Fruit fly (Drosophila melanogaster) whole organism, embryonic: ENCODE data around the gene CG16790.

Experiments
- CG10274 ChIP-seq: fragments of 200-800 bp; sonication (Bioruptor generic); optimal IDR thresholded peaks from 3 replicates; lab custom pipeline; 2017; ENCODE audit warnings: missing biosample characterization, mild to moderate bottlenecking, missing genetic modification characterization
- CG10959 ChIP-seq: fragments of 200-800 bp; sonication (Bioruptor generic); IDR thresholded peaks from 2 replicates; pipeline ENCODE4 v1.3.6; 2022; ENCODE audit warnings: missing biosample characterization, missing genetic modification characterization
- CG10979 ChIP-seq: fragments of 200-800 bp; sonication (Bioruptor generic); optimal IDR thresholded peaks from 2 replicates; lab custom pipeline; 2018; ENCODE audit warnings: missing biosample characterization, mild to moderate bottlenecking, missing genetic modification characterization, moderate library complexity
- CG15601 ChIP-seq: fragments of 200-800 bp; sonication (Bioruptor generic); optimal IDR thresholded peaks from 3 replicates; lab custom pipeline; 2019; ENCODE audit warnings: missing biosample characterization, mild to moderate bottlenecking, missing genetic modification characterization, moderate library complexity
- CG16863 ChIP-seq: fragments of 200-800 bp; sonication (Bioruptor generic); optimal IDR thresholded peaks from 3 replicates; lab custom pipeline; 2016; ENCODE audit warnings: missing biosample characterization, missing genetic modification characterization
- CG1792 ChIP-seq: fragments of 200-800 bp; sonication (Bioruptor generic); optimal IDR thresholded peaks from 2 replicates; lab custom pipeline; 2016; ENCODE audit warnings: missing biosample characterization, missing genetic modification characterization
- CG1832 ChIP-seq: fragments of 200-800 bp; sonication (Bioruptor generic); optimal IDR thresholded peaks from 2 replicates; lab custom pipeline; 2017; ENCODE audit warnings: missing biosample characterization, mild to moderate bottlenecking, missing genetic modification characterization, inconsistent platforms
- CG18476 ChIP-seq: fragments of 200-800 bp; sonication (Bioruptor generic); optimal IDR thresholded peaks from 2 replicates; lab custom pipeline; 2016; ENCODE audit warnings: missing biosample characterization, mild to moderate bottlenecking, missing genetic modification characterization
- CG2120 ChIP-seq: fragments of 200-800 bp; sonication (Bioruptor generic); optimal IDR thresholded peaks from 3 replicates; lab custom pipeline; 2016; ENCODE audit warnings: missing biosample characterization, missing genetic modification characterization
- CG2202 ChIP-seq: fragments of 200-800 bp; sonication (Bioruptor generic); optimal IDR thresholded peaks from 2 replicates; lab custom pipeline; 2018; ENCODE audit warnings: missing biosample characterization, mild to moderate bottlenecking, missing genetic modification characterization
- CG3065 ChIP-seq: fragments of 200-800 bp; sonication (Bioruptor generic); optimal IDR thresholded peaks from 2 replicates; lab custom pipeline; 2016; ENCODE audit warnings: missing biosample characterization, missing genetic modification characterization
- CG31441 ChIP-seq: fragments of 200-800 bp; sonication (Bioruptor generic); IDR thresholded peaks from 2 replicates; pipeline ENCODE4 v1.3.6; 2022; ENCODE audit warnings: missing biosample characterization, missing genetic modification characterization
- CG33213 ChIP-seq: fragments of 200-800 bp; sonication (Bioruptor generic); optimal IDR thresholded peaks from 3 replicates; lab custom pipeline; 2016; ENCODE audit warnings: missing biosample characterization, missing genetic modification characterization
- CG3847 ChIP-seq: fragments of 200-800 bp; sonication (Bioruptor generic); IDR thresholded peaks from 2 replicates; pipeline ENCODE4 v1.3.6; 2022; ENCODE audit warnings: missing biosample characterization, missing genetic modification characterization
- CG6689 ChIP-seq: fragments of 200-800 bp; sonication (Bioruptor generic); IDR thresholded peaks from 2 replicates; pipeline ENCODE4 v1.3.6; 2022; ENCODE audit warnings: missing biosample characterization, missing genetic modification characterization
- CG6791 ChIP-seq: fragments of 200-800 bp; sonication (Bioruptor generic); IDR thresholded peaks from 3 replicates; pipeline ENCODE4 v1.3.6; 2022; ENCODE audit warnings: missing biosample characterization, missing genetic modification characterization; ENCODE audit not compliant: partially characterized antibody
- CG6813 ChIP-seq: fragments of 200-800 bp; sonication (Bioruptor generic); optimal IDR thresholded peaks from 2 replicates; lab custom pipeline; 2017; ENCODE audit warnings: missing biosample characterization, missing genetic modification characterization, mild to moderate bottlenecking, moderate library complexity, missing genetic modification reagents
- CG7271 ChIP-seq: fragments of 200-800 bp; sonication (Bioruptor generic); optimal IDR thresholded peaks from 2 replicates; lab custom pipeline; 2018; ENCODE audit warnings: missing biosample characterization, mild to moderate bottlenecking, missing genetic modification characterization, moderate library complexity
- CG7357 ChIP-seq: fragments of 200-800 bp; sonication (Bioruptor generic); IDR thresholded peaks from 3 replicates; pipeline ENCODE4 v1.3.6; 2022; ENCODE audit warnings: missing biosample characterization, missing genetic modification characterization
- CG8765 ChIP-seq: fragments of 200-800 bp; sonication (Bioruptor generic); IDR thresholded peaks from 2 replicates; pipeline ENCODE4 v1.3.6; 2022; ENCODE audit warnings: missing biosample characterization, missing genetic modification characterization
- Chrac-16 ChIP-seq: fragments of 200-800 bp; sonication (Bioruptor generic); optimal IDR thresholded peaks from 3 replicates; lab custom pipeline; 2016; ENCODE audit warnings: missing biosample characterization, missing genetic modification characterization
- Doc3 ChIP-seq: fragments of 200-800 bp; sonication (Bioruptor generic); IDR thresholded peaks from 3 replicates; pipeline ENCODE4 v1.3.6; 2022; ENCODE audit warnings: missing biosample characterization, missing genetic modification characterization; ENCODE audit not compliant: partially characterized antibody
- H2.0 ChIP-seq: fragments of 200-800 bp; sonication (Bioruptor generic); IDR thresholded peaks from 2 replicates; pipeline ENCODE4 v1.3.6; 2022; ENCODE audit warnings: missing biosample characterization, missing genetic modification characterization
- Hmr ChIP-seq: fragments of 200-800 bp; sonication (Bioruptor generic); optimal IDR thresholded peaks from 3 replicates; lab custom pipeline; 2017; ENCODE audit warnings: mild to moderate bottlenecking, missing biosample characterization, missing genetic modification reagents, missing genetic modification characterization
- Kr ChIP-seq: fragments of 200-800 bp; sonication (Bioruptor generic); optimal IDR thresholded peaks from 2 replicates; lab custom pipeline; 2017; ENCODE audit warnings: missing biosample characterization, mild to moderate bottlenecking, missing genetic modification characterization
- Lpt ChIP-seq: fragments of >200 bp; optimal IDR thresholded peaks from 2 replicates; lab custom pipeline; 2018; ENCODE audit warnings: missing biosample characterization, missing genetic modification characterization
- MBD-R2 ChIP-seq: fragments of 200-800 bp; sonication (Bioruptor generic); IDR thresholded peaks from 2 replicates; pipeline ENCODE4 v1.3.6; 2022; ENCODE audit warnings: missing biosample characterization, missing genetic modification characterization
- NC2β ChIP-seq: fragments of 200-800 bp; sonication (Bioruptor generic); optimal IDR thresholded peaks from 2 replicates; lab custom pipeline; 2016; ENCODE audit warnings: missing biosample characterization, missing genetic modification characterization
- Nf-YB ChIP-seq: fragments of 200-800 bp; sonication (Bioruptor generic); optimal IDR thresholded peaks from 3 replicates; lab custom pipeline; 2019; ENCODE audit warnings: missing biosample characterization, mild to moderate bottlenecking, missing genetic modification characterization, moderate library complexity
- Oaz ChIP-seq: fragments of 200-800 bp; sonication (Bioruptor generic); IDR thresholded peaks from 2 replicates; pipeline ENCODE4 v1.3.6; 2022; ENCODE audit warnings: missing biosample characterization, missing genetic modification characterization
- Side ChIP-seq: fragments of 200-800 bp; sonication (Bioruptor generic); optimal IDR thresholded peaks from 2 replicates; lab custom pipeline; 2016; ENCODE audit warnings: missing biosample characterization, missing genetic modification characterization
- Spps ChIP-seq: fragments of 200-800 bp; sonication (Bioruptor generic); optimal IDR thresholded peaks from 2 replicates; lab custom pipeline; 2018; ENCODE audit warnings: missing biosample characterization, mild to moderate bottlenecking, missing genetic modification characterization
- ac ChIP-seq: fragments of 200-800 bp; sonication (Bioruptor generic); optimal IDR thresholded peaks from 3 replicates; lab custom pipeline; 2017; ENCODE audit warnings: missing biosample characterization, mild to moderate bottlenecking, missing genetic modification characterization
- bcd ChIP-seq: fragments of 200-800 bp; sonication (Bioruptor generic); optimal IDR thresholded peaks from 2 replicates; lab custom pipeline; 2017; ENCODE audit warnings: missing biosample characterization, mild to moderate bottlenecking, missing genetic modification characterization
- cg ChIP-seq: fragments of 200-800 bp; sonication (Bioruptor generic); optimal IDR thresholded peaks from 3 replicates; lab custom pipeline; 2019; ENCODE audit warnings: missing biosample characterization, mild to moderate bottlenecking, missing genetic modification characterization, moderate library complexity
- crol ChIP-seq: fragments of 200-800 bp; sonication (Bioruptor generic); IDR thresholded peaks from 2 replicates; pipeline ENCODE4 v1.3.6; 2022; ENCODE audit warnings: missing biosample characterization, missing genetic modification characterization
- dmrt99B ChIP-seq: fragments of 200-800 bp; sonication (Bioruptor generic); optimal IDR thresholded peaks from 2 replicates; lab custom pipeline; 2018; ENCODE audit warnings: missing biosample characterization, mild to moderate bottlenecking, missing genetic modification characterization, moderate library complexity
- dysf ChIP-seq: fragments of 200-800 bp; sonication (Bioruptor generic); IDR thresholded peaks from 3 replicates; pipeline ENCODE4 v1.3.6; 2022; ENCODE audit warnings: missing biosample characterization, missing genetic modification characterization
- ewg ChIP-seq: fragments of 200-800 bp; sonication (Bioruptor generic); optimal IDR thresholded peaks from 3 replicates; lab custom pipeline; 2017; ENCODE audit warnings: mild to moderate bottlenecking, missing biosample characterization, missing genetic modification reagents, missing genetic modification characterization
- hbn ChIP-seq: fragments of 200-800 bp; sonication (Bioruptor generic); IDR thresholded peaks from 2 replicates; pipeline ENCODE4 v1.3.6; 2022; ENCODE audit warnings: missing biosample characterization, missing genetic modification characterization; ENCODE audit not compliant: partially characterized antibody
- jumu ChIP-seq: fragments of 200-800 bp; sonication (Bioruptor generic); optimal IDR thresholded peaks from 3 replicates; lab custom pipeline; 2016; ENCODE audit warnings: missing biosample characterization, missing genetic modification characterization
- klu ChIP-seq: fragments of 200-800 bp; sonication (Bioruptor generic); IDR thresholded peaks from 2 replicates; pipeline ENCODE4 v1.3.6; 2022; ENCODE audit warnings: missing biosample characterization, missing genetic modification characterization
- nmo ChIP-seq: fragments of 200-800 bp; sonication (Bioruptor generic); optimal IDR thresholded peaks from 2 replicates; lab custom pipeline; 2018; ENCODE audit warnings: missing biosample characterization, mild to moderate bottlenecking, missing genetic modification characterization, moderate library complexity
- oc ChIP-seq: fragments of 200-800 bp; sonication (Bioruptor generic); optimal IDR thresholded peaks from 2 replicates; lab custom pipeline; 2018; ENCODE audit warnings: missing biosample characterization, mild to moderate bottlenecking, missing genetic modification characterization, moderate library complexity
- onecut ChIP-seq: fragments of 200-800 bp; sonication (Bioruptor generic); IDR thresholded peaks from 2 replicates; pipeline ENCODE4 v1.3.6; 2022; ENCODE audit warnings: missing biosample characterization, missing genetic modification characterization
- pan ChIP-seq, 4 experiments: fragments of >200 bp in 3 of 4; fragments of 200-800 bp in 1 of 4; sonication (Bioruptor generic) in 1 of 4; optimal IDR thresholded peaks in 3 of 4; IDR thresholded peaks in 1 of 4; 2 replicates each; pipeline versions ENCODE4 v1.3.6 to Lab custom; 2017 to 2022; ENCODE audit warnings: missing biosample characterization in 2 of 4, missing genetic modification characterization in 2 of 4, mixed read lengths in 1 of 4
- pnt ChIP-seq: fragments of 200-800 bp; sonication (Bioruptor generic); optimal IDR thresholded peaks from 3 replicates; lab custom pipeline; 2016; ENCODE audit warnings: missing biosample characterization, missing genetic modification characterization
- sc ChIP-seq, 3 experiments: fragments of >200 bp in 2 of 3; fragments of 200-800 bp in 1 of 3; sonication (Bioruptor generic) in 1 of 3; optimal IDR thresholded peaks; 2 replicates in 2 of 3; 3 replicates in 1 of 3; lab custom pipeline; 2017; ENCODE audit warnings: mild to moderate bottlenecking in 1 of 3, missing biosample characterization in 1 of 3, missing genetic modification characterization in 1 of 3, missing genetic modification reagents in 1 of 3
- ssp ChIP-seq: fragments of 200-800 bp; sonication (Bioruptor generic); IDR thresholded peaks from 2 replicates; pipeline ENCODE4 v1.3.6; 2022; ENCODE audit warnings: missing biosample characterization, missing genetic modification characterization
- trh ChIP-seq: fragments of 200-800 bp; sonication (Bioruptor generic); optimal IDR thresholded peaks from 2 replicates; lab custom pipeline; 2016; ENCODE audit warnings: missing biosample characterization, missing genetic modification characterization

The CG16790 gene

DNA sequence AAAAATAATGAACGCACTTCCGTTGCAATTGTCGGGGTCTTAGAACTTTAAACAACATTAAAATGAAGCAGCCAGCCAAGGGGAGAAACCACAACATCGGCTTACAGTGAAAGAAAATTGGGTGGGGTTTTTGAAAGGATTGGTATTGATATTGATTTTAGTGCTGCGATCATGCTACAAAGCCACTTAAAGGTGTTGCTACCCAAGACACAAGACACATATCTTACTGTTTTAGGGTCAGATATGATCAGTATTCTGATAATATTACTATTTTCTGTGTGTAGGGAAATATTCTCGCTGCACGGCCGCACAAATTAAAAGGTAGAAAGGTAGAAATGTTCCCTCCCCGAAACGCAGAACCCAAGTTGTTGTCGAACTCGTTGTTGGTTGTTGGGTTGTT is 35.1 kb upstream of the CG16790 start (continued):
- TF ChIP-seq klu (GFP tag; lab: Robert Waterston, UW): no peak
- no peak for TF ChIP-seq CG6791 (GFP tag; lab: Robert Waterston, UW)
- no peak for TF ChIP-seq CG1832 (GFP tag; lab: Kevin White, UChicago)
- peak; percentile 36 for TF ChIP-seq Chrac-16 (GFP tag; lab: Kevin White, UChicago)
- TF ChIP-seq onecut (GFP tag; lab: Robert Waterston, UW): no peak
- TF ChIP-seq H2.0: no peak
- no peak for TF ChIP-seq pnt (GFP tag; lab: Kevin White, UChicago)
- no peak for TF ChIP-seq Lpt (GFP tag; lab: Kevin White, UChicago)
- TF ChIP-seq Spps: peak; percentile 55
- TF ChIP-seq hbn (GFP tag; lab: Robert Waterston, UW): no peak
- TF ChIP-seq CG2120 (GFP tag; lab: Kevin White, UChicago): no peak
- no peak for TF ChIP-seq pan (optimal IDR thresholded peaks at IDR 0.05; lab: Kevin White, UChicago)
- peak in 1 of 2 experiments; percentile 47 for TF ChIP-seq pan (GFP tag; optimal IDR thresholded peaks at IDR 0.05 in 1 of 2, IDR thresholded peaks at IDR 0.05 in 1 of 2)
- no peak for TF ChIP-seq CG6813 (GFP tag; lab: Kevin White, UChicago)
- peak; percentile 79 for TF ChIP-seq CG10979 (tag; lab: Kevin White, UChicago)
- TF ChIP-seq CG33213 (GFP tag; lab: Kevin White, UChicago): peak; percentile 25
- no peak for TF ChIP-seq Oaz (GFP tag; lab: Robert Waterston, UW)
- TF ChIP-seq crol (GFP tag; lab: Robert Waterston, UW): peak; percentile 29; the same call in 1 of the 2 replicates
- TF ChIP-seq Doc3 (GFP tag; lab: Robert Waterston, UW): no peak
- peak; percentile 24 for TF ChIP-seq CG15601 (tag; lab: Kevin White, UChicago)
- no peak for TF ChIP-seq cg (GFP tag; lab: Kevin White, UChicago)
- TF ChIP-seq dmrt99B (tag; lab: Kevin White, UChicago): peak; percentile 13
- TF ChIP-seq CG7357 (GFP tag; lab: Robert Waterston, UW): peak; percentile 20; the same call in 1 of the 3 replicates
- TF ChIP-seq CG3065 (GFP tag; lab: Kevin White, UChicago): peak; percentile 9
- TF ChIP-seq CG31441 (GFP tag; lab: Robert Waterston, UW): peak; percentile 41; the same call in 1 of the 2 replicates
- TF ChIP-seq CG3847: no peak
- no peak for TF ChIP-seq oc (tag; lab: Kevin White, UChicago)
- TF ChIP-seq CG2202 (tag; lab: Kevin White, UChicago): peak; percentile 26
- TF ChIP-seq Side (GFP tag; lab: Kevin White, UChicago): peak; percentile 54
- TF ChIP-seq CG6689 (GFP tag; lab: Robert Waterston, UW): peak; percentile 55; the same call in 1 of the 2 replicates
- no peak for TF ChIP-seq Kr (GFP tag; lab: Kevin White, UChicago)
- no peak for TF ChIP-seq sc (optimal IDR thresholded peaks at IDR 0.05; lab: Kevin White, UChicago)
- TF ChIP-seq sc (GFP tag; optimal IDR thresholded peaks at IDR 0.05; lab: Kevin White, UChicago): peak; percentile 26
- no peak for TF ChIP-seq CG1792 (GFP tag; lab: Kevin White, UChicago)
- TF ChIP-seq dysf (GFP tag; lab: Robert Waterston, UW): no peak
- peak; percentile 23 for TF ChIP-seq CG16863 (GFP tag; lab: Kevin White, UChicago)
- no peak for TF ChIP-seq Hmr (GFP tag; lab: Kevin White, UChicago)
- no peak for TF ChIP-seq MBD-R2 (GFP tag; lab: Robert Waterston, UW)
- peak; percentile 38; the same call in 1 of the 2 replicates for TF ChIP-seq CG8765 (GFP tag; lab: Robert Waterston, UW)
- TF ChIP-seq jumu (GFP tag; lab: Kevin White, UChicago): peak; percentile 35
- no peak for TF ChIP-seq CG10274 (GFP tag; lab: Kevin White, UChicago)
- peak; percentile 61 for TF ChIP-seq CG10959 (GFP tag; lab: Robert Waterston, UW)
- TF ChIP-seq NC2β (GFP tag; lab: Kevin White, UChicago): peak; percentile 63
- TF ChIP-seq trh (GFP tag; lab: Kevin White, UChicago): no peak
- TF ChIP-seq nmo (GFP tag; lab: Kevin White, UChicago): peak; percentile 63
- TF ChIP-seq Nf-YB: no peak
- TF ChIP-seq CG7271: no peak
- no peak for TF ChIP-seq ewg (GFP tag; lab: Kevin White, UChicago)
- peak; percentile 12 for TF ChIP-seq ac (GFP tag; lab: Kevin White, UChicago)
- no peak for TF ChIP-seq bcd (GFP tag; lab: Kevin White, UChicago)
- TF ChIP-seq ssp: peak; percentile 38
- peak; percentile 3 for TF ChIP-seq CG18476 (GFP tag; lab: Kevin White, UChicago)
